In the genomic region with DNA sequence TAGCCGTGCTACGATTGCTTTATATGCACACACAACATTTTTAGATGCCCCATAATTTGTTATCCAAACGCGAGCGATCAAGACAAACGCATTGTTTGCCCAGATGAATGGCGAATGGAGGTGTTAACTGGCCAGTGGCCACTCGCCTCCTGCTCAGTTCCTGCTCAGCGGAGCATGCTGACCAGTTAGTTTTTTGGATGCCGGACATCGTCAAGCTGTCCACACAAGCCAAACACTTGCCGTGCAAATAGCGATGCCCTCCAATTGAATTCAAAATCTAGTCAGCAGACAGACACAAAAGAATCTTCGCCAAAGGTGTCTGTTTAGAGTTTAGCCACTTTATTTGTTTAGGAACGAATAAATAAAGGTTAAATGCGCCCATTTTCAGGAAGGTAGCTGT, we compare ENCODE assay signal across 2 fruit fly cellular contexts.
TF ChIP-seq lines count a peak whose summit lies in the region.

No protein-coding gene starts in this region.

- no peak for TF ChIP-seq CTCF in whole organism, embryonic (GFP tag; optimal IDR thresholded peaks at IDR 0.05; lab: Kevin White, UChicago)

TF ChIP-seq in whole organism, embryonic, 481 proteins besides CTCF, POLR2A, EP300 and RAD21 (continues in another document):
- no peak for TF ChIP-seq Drgx (GFP tag; IDR thresholded peaks at IDR 0.05; lab: Robert Waterston, UW)
- no peak for TF ChIP-seq sens-2 (GFP tag; IDR thresholded peaks at IDR 0.05; lab: Robert Waterston, UW)
- TF ChIP-seq MBD-R2 (GFP tag; IDR thresholded peaks at IDR 0.05; lab: Robert Waterston, UW) = no peak
- no peak for TF ChIP-seq wor (GFP tag; IDR thresholded peaks at IDR 0.05; lab: Robert Waterston, UW)
- no peak for TF ChIP-seq Kr (GFP tag; optimal IDR thresholded peaks at IDR 0.05; lab: Kevin White, UChicago)
- no peak for TF ChIP-seq tap (tag; optimal IDR thresholded peaks at IDR 0.05; lab: Kevin White, UChicago)
- TF ChIP-seq CG12659 (GFP tag; optimal IDR thresholded peaks at IDR 0.05; lab: Kevin White, UChicago) = no peak
- no peak for TF ChIP-seq Sox102F (GFP tag; optimal IDR thresholded peaks at IDR 0.05; lab: Kevin White, UChicago)
- no peak for TF ChIP-seq CG7928 (GFP tag; optimal IDR thresholded peaks at IDR 0.05; lab: Kevin White, UChicago)
- TF ChIP-seq dysf (GFP tag; IDR thresholded peaks at IDR 0.05; lab: Robert Waterston, UW) = no peak
- no peak for TF ChIP-seq p53 (GFP tag; optimal IDR thresholded peaks at IDR 0.05; lab: Kevin White, UChicago)
- no peak for TF ChIP-seq CG34376 (GFP tag; optimal IDR thresholded peaks at IDR 0.05; lab: Kevin White, UChicago)
- no peak for TF ChIP-seq CG16813 (GFP tag; IDR thresholded peaks at IDR 0.05; lab: Robert Waterston, UW; ENCODE audit: partially characterized antibody)
- 0 out of 2 replicates have a peak, but pooled peaks have one; percentile 13 for TF ChIP-seq dati (GFP tag; IDR thresholded peaks at IDR 0.05; lab: Robert Waterston, UW)
- no peak for TF ChIP-seq ro (GFP tag; IDR thresholded peaks at IDR 0.05; lab: Robert Waterston, UW)
- TF ChIP-seq bab2 (GFP tag; optimal IDR thresholded peaks at IDR 0.05; lab: Kevin White, UChicago) = peak; percentile 26
- no peak for TF ChIP-seq Hr3 (GFP tag; optimal IDR thresholded peaks at IDR 0.05; lab: Kevin White, UChicago)
- TF ChIP-seq CG18599 (GFP tag; optimal IDR thresholded peaks at IDR 0.05; lab: Kevin White, UChicago) = no peak
- no peak for TF ChIP-seq nom (GFP tag; optimal IDR thresholded peaks at IDR 0.05; lab: Kevin White, UChicago)
- TF ChIP-seq zfh1 (GFP tag; IDR thresholded peaks at IDR 0.05; lab: Robert Waterston, UW) = peak; percentile 38; the same call in 2 of the 3 replicates
- peak; percentile 31 for TF ChIP-seq CG15479 (GFP tag; optimal IDR thresholded peaks at IDR 0.05; lab: Kevin White, UChicago)
- no peak for TF ChIP-seq cad (GFP tag; optimal IDR thresholded peaks at IDR 0.05; lab: Kevin White, UChicago)
- TF ChIP-seq Dll (GFP tag; IDR thresholded peaks at IDR 0.05; lab: Robert Waterston, UW; ENCODE audit: partially characterized antibody) = no peak
- TF ChIP-seq Deaf1 (tag; optimal IDR thresholded peaks at IDR 0.05; lab: Kevin White, UChicago) = no peak
- no peak for TF ChIP-seq CG13624 (GFP tag; optimal IDR thresholded peaks at IDR 0.05; lab: Kevin White, UChicago)
- no peak for TF ChIP-seq tio (GFP tag; optimal IDR thresholded peaks at IDR 0.05; lab: Kevin White, UChicago)
- no peak for TF ChIP-seq CG6791 (GFP tag; IDR thresholded peaks at IDR 0.05; lab: Robert Waterston, UW; ENCODE audit: partially characterized antibody)
- TF ChIP-seq Mad (GFP tag; optimal IDR thresholded peaks at IDR 0.05; lab: Kevin White, UChicago) = no peak
- TF ChIP-seq CG9817 (tag; optimal IDR thresholded peaks at IDR 0.05; lab: Kevin White, UChicago) = no peak
- TF ChIP-seq Tbp (GFP tag; optimal IDR thresholded peaks at IDR 0.05; lab: Kevin White, UChicago) = no peak
- no peak for TF ChIP-seq crp (GFP tag; optimal IDR thresholded peaks at IDR 0.05; lab: Kevin White, UChicago)
- peak; percentile 10 for TF ChIP-seq eyg (GFP tag; optimal IDR thresholded peaks at IDR 0.05; lab: Kevin White, UChicago)
- no peak for TF ChIP-seq sna (GFP tag; IDR thresholded peaks at IDR 0.05; lab: Robert Waterston, UW; ENCODE audit: partially characterized antibody)
- TF ChIP-seq CG9932 (GFP tag; IDR thresholded peaks at IDR 0.05; lab: Robert Waterston, UW) = no peak
- peak; percentile 36 for TF ChIP-seq CG13296 (GFP tag; optimal IDR thresholded peaks at IDR 0.05; lab: Kevin White, UChicago)
- TF ChIP-seq stwl (tag; optimal IDR thresholded peaks at IDR 0.05; lab: Kevin White, UChicago) = no peak
- peak; percentile 10 for TF ChIP-seq odd (GFP tag; optimal IDR thresholded peaks at IDR 0.05; lab: Kevin White, UChicago)
- no peak for TF ChIP-seq Gsc (GFP tag; IDR thresholded peaks at IDR 0.05; lab: Robert Waterston, UW)
- TF ChIP-seq pan (optimal IDR thresholded peaks at IDR 0.05; lab: Kevin White, UChicago) = no peak
- TF ChIP-seq pan (GFP tag; optimal IDR thresholded peaks at IDR 0.05 in 1 of 2, IDR thresholded peaks at IDR 0.05 in 1 of 2) = no peak
- peak; percentile 25 for TF ChIP-seq CG15601 (tag; optimal IDR thresholded peaks at IDR 0.05; lab: Kevin White, UChicago)
- no peak for TF ChIP-seq CG10543 (GFP tag; optimal IDR thresholded peaks at IDR 0.05; lab: Kevin White, UChicago)
- TF ChIP-seq CG1647 (GFP tag; optimal IDR thresholded peaks at IDR 0.05; lab: Kevin White, UChicago) = peak; percentile 3
- no peak for TF ChIP-seq chif (GFP tag; optimal IDR thresholded peaks at IDR 0.05; lab: Kevin White, UChicago)

TF ChIP-seq in whole organism, prepupa, 60 proteins besides CTCF, POLR2A, EP300 and RAD21:
- no peak for TF ChIP-seq Ets21C (GFP tag; optimal IDR thresholded peaks at IDR 0.05; lab: Kevin White, UChicago)
- TF ChIP-seq fkh (GFP tag; optimal IDR thresholded peaks at IDR 0.05; lab: Kevin White, UChicago) = peak; percentile 79
